Worm (Caenorhabditis elegans): ENCODE data around the gene F56F10.1.

Gene F56F10.1

ce11 chrX:827502-827901 lies 44.9 kb upstream of the F56F10.1 start (continued):
- TF ChIP-seq egl-13 (tag; optimal IDR thresholded peaks at IDR 0.05), result no peak
- TF ChIP-seq C16A3.4 (tag; optimal IDR thresholded peaks at IDR 0.05), result peak; percentile 24
- no peak for TF ChIP-seq aly-2 (tag; optimal IDR thresholded peaks at IDR 0.05)
- peak; percentile 42 for TF ChIP-seq nhr-85 (tag)
- TF ChIP-seq ces-1 (GFP tag; optimal IDR thresholded peaks at IDR 0.05), result no peak
- TF ChIP-seq nhr-20 (tag; optimal IDR thresholded peaks at IDR 0.05), result peak; percentile 67
- peak in 1 of 2 experiments; percentile 68 for TF ChIP-seq mdl-1 (tag; optimal IDR thresholded peaks at IDR 0.05)
- peak in 1 of 3 experiments; percentile 14 for TF ChIP-seq dpl-1 (GFP tag; optimal IDR thresholded peaks at IDR 0.05)
- TF ChIP-seq unc-130 (tag; optimal IDR thresholded peaks at IDR 0.05), result no peak
- no peak for TF ChIP-seq efl-3 (GFP tag; optimal IDR thresholded peaks at IDR 0.05)
- TF ChIP-seq ceh-82 (tag; optimal IDR thresholded peaks at IDR 0.05), result peak; percentile 26 to 50 (median 41)
- peak; percentile 56 for TF ChIP-seq unc-86 (tag; optimal IDR thresholded peaks at IDR 0.05)
- peak; percentile 79 for TF ChIP-seq snu-23 (GFP tag; optimal IDR thresholded peaks at IDR 0.05)
- peak; percentile 81 for TF ChIP-seq nhr-71 (tag; optimal IDR thresholded peaks at IDR 0.05)
- no peak for TF ChIP-seq hlh-4 (tag; optimal IDR thresholded peaks at IDR 0.05)
- peak; percentile 25 for TF ChIP-seq xbp-1 (tag; optimal IDR thresholded peaks at IDR 0.05)
- no peak for TF ChIP-seq F16B12.6 (tag; optimal IDR thresholded peaks at IDR 0.05)
- TF ChIP-seq snpc-4 (tag; optimal IDR thresholded peaks at IDR 0.05), result no peak
- TF ChIP-seq unc-30 (tag; optimal IDR thresholded peaks at IDR 0.05), result no peak
- TF ChIP-seq isw-1 (GFP tag; IDR thresholded peaks at IDR 0.05), result no peak
- TF ChIP-seq zag-1 (tag; optimal IDR thresholded peaks at IDR 0.05), result peak; percentile 25
- TF ChIP-seq lin-35 (GFP tag; optimal IDR thresholded peaks at IDR 0.05), result peak; percentile 51 to 65
- TF ChIP-seq grh-1 (GFP tag; IDR thresholded peaks at IDR 0.05), result no peak
- peak; percentile 49 for TF ChIP-seq dsc-1 (tag; optimal IDR thresholded peaks at IDR 0.05)
- TF ChIP-seq elt-3 (tag; optimal IDR thresholded peaks at IDR 0.05), result no peak
- no peak for TF ChIP-seq ama-1 (optimal IDR thresholded peaks at IDR 0.05)
- no peak for TF ChIP-seq ztf-4 (tag; optimal IDR thresholded peaks at IDR 0.05)
- TF ChIP-seq swsn-7 (tag; optimal IDR thresholded peaks at IDR 0.05), result peak; percentile 72
- peak; percentile 57 for TF ChIP-seq nhr-77 (tag; optimal IDR thresholded peaks at IDR 0.05)
- no peak for TF ChIP-seq ceh-88 (GFP tag; IDR thresholded peaks at IDR 0.05)
- peak; percentile 50 for TF ChIP-seq irx-1 (tag; optimal IDR thresholded peaks at IDR 0.05)
- TF ChIP-seq lsy-2 (tag; optimal IDR thresholded peaks at IDR 0.05), result peak; percentile 55 to 75
- no peak for TF ChIP-seq unc-98 (GFP tag; IDR thresholded peaks at IDR 0.05)
- TF ChIP-seq fos-1 (tag; optimal IDR thresholded peaks at IDR 0.05), result peak; percentile 78
- peak; percentile 93 for TF ChIP-seq lin-14 (GFP tag; optimal IDR thresholded peaks at IDR 0.05)
- peak; percentile 82 for TF ChIP-seq pag-3 (tag; optimal IDR thresholded peaks at IDR 0.05; ENCODE audit: borderline replicate concordance, insufficient read depth)
- TF ChIP-seq nhr-47 (tag; optimal IDR thresholded peaks at IDR 0.05), result peak; percentile 78
- TF ChIP-seq skn-1 (tag; optimal IDR thresholded peaks at IDR 0.05), result peak; percentile 83
- peak; percentile 76 for TF ChIP-seq fkh-8 (tag; optimal IDR thresholded peaks at IDR 0.05)
- peak; percentile 45 for TF ChIP-seq nhr-237 (tag; optimal IDR thresholded peaks at IDR 0.05)
- no peak for TF ChIP-seq mef-2 (tag; optimal IDR thresholded peaks at IDR 0.05)

- TF ChIP-seq hlh-17 (GFP tag; optimal IDR thresholded peaks at IDR 0.05; ENCODE audit: borderline replicate concordance), result no peak
- no peak for TF ChIP-seq xbp-1 (tag; optimal IDR thresholded peaks at IDR 0.05)
- no peak for TF ChIP-seq C16A3.4 (tag; optimal IDR thresholded peaks at IDR 0.05)
These were observed 43.8 kb upstream of the F56F10.1 start, which contains the start of gene wdr-54 for ce11 chrX:828603-829002. Gene wdr-54 (plus strand): TSS chrX:828903.

- peak; percentile 61 for TF ChIP-seq fkh-8 (tag; optimal IDR thresholded peaks at IDR 0.05)
- no peak for TF ChIP-seq ceh-63 (GFP tag; optimal IDR thresholded peaks at IDR 0.05)
These were observed 42.2 kb upstream of the F56F10.1 start for ce11 chrX:830185-830584.

Measured in whole organism, L1 larva.